Fruit fly (Drosophila melanogaster): Measurements from ENCODE around the gene CG5555.
A peak's percentile ranks its signal among the peaks of the same experiment; 100 is the strongest.

CG5555 gene

dm6 chr3R:19212545-19213176 is 32.3 kb upstream of the CG5555 start:
- no peak for TF ChIP-seq CG3407 (GFP tag; optimal IDR thresholded peaks at IDR 0.05)
- TF ChIP-seq vnd (GFP tag; IDR thresholded peaks at IDR 0.05; ENCODE audit: partially characterized antibody), result no peak

- no peak for TF ChIP-seq hb (GFP tag; IDR thresholded peaks at IDR 0.05; ENCODE audit: partially characterized antibody)
- no peak for TF ChIP-seq H2.0 (GFP tag; IDR thresholded peaks at IDR 0.05)
- TF ChIP-seq tin (GFP tag; optimal IDR thresholded peaks at IDR 0.05), result peak; percentile 49
- TF ChIP-seq Drgx (GFP tag; IDR thresholded peaks at IDR 0.05), result peak; percentile 73
- TF ChIP-seq CG30403 (GFP tag; optimal IDR thresholded peaks at IDR 0.05), result peak; percentile 60
- no peak for TF ChIP-seq vnd (GFP tag; IDR thresholded peaks at IDR 0.05; ENCODE audit: partially characterized antibody)
- TF ChIP-seq gsb (GFP tag; IDR thresholded peaks at IDR 0.05), result no peak
- TF ChIP-seq CG9876 (GFP tag; optimal IDR thresholded peaks at IDR 0.05), result no peak
- no peak for TF ChIP-seq fd64A (GFP tag; optimal IDR thresholded peaks at IDR 0.05)
- TF ChIP-seq Atf6 (GFP tag; IDR thresholded peaks at IDR 0.05), result no peak
- TF ChIP-seq HmgZ (tag; optimal IDR thresholded peaks at IDR 0.05), result no peak
- TF ChIP-seq CG16779 (GFP tag; IDR thresholded peaks at IDR 0.05), result no peak
- no peak for TF ChIP-seq ftz-f1 (GFP tag; optimal IDR thresholded peaks at IDR 0.05)
- peak; percentile 63 for TF ChIP-seq trem (tag; optimal IDR thresholded peaks at IDR 0.05)
- TF ChIP-seq Stat92E (GFP tag; optimal IDR thresholded peaks at IDR 0.05), result no peak
- TF ChIP-seq bowl (GFP tag; IDR thresholded peaks at IDR 0.05), result no peak
- TF ChIP-seq CG17385 (GFP tag; optimal IDR thresholded peaks at IDR 0.05), result peak; percentile 52
- peak; percentile 26 for TF ChIP-seq Asciz (GFP tag; optimal IDR thresholded peaks at IDR 0.05)
- TF ChIP-seq wdn (GFP tag; IDR thresholded peaks at IDR 0.05), result no peak
- TF ChIP-seq Hmr (GFP tag; optimal IDR thresholded peaks at IDR 0.05), result peak; percentile 20
- TF ChIP-seq fu2 (GFP tag; optimal IDR thresholded peaks at IDR 0.05), result no peak
- no peak for TF ChIP-seq pnt (GFP tag; optimal IDR thresholded peaks at IDR 0.05)
- TF ChIP-seq Opbp (GFP tag; IDR thresholded peaks at IDR 0.05; ENCODE audit: partially characterized antibody), result no peak
- TF ChIP-seq ap (GFP tag; IDR thresholded peaks at IDR 0.05), result no peak
- TF ChIP-seq Xrp1 (GFP tag; IDR thresholded peaks at IDR 0.05), result peak; percentile 70; the same call in 1 of the 2 replicates
- TF ChIP-seq Myb (GFP tag; optimal IDR thresholded peaks at IDR 0.05), result no peak
- TF ChIP-seq ken (GFP tag; IDR thresholded peaks at IDR 0.05), result 0 out of 3 replicates have a peak, but pooled peaks have one; percentile 36
- TF ChIP-seq gcm2 (GFP tag; optimal IDR thresholded peaks at IDR 0.05), result no peak
- no peak for TF ChIP-seq Ptx1 (GFP tag; IDR thresholded peaks at IDR 0.05)
- no peak for TF ChIP-seq insv (GFP tag; optimal IDR thresholded peaks at IDR 0.05)
- no peak for TF ChIP-seq CG12769 (tag; optimal IDR thresholded peaks at IDR 0.05)
- no peak for TF ChIP-seq BtbVII (GFP tag; optimal IDR thresholded peaks at IDR 0.05)
- TF ChIP-seq Taf1 (GFP tag; IDR thresholded peaks at IDR 0.05), result no peak
- no peak for TF ChIP-seq zfh2 (GFP tag; optimal IDR thresholded peaks at IDR 0.05)
- no peak for TF ChIP-seq chinmo (GFP tag; IDR thresholded peaks at IDR 0.05; ENCODE audit: partially characterized antibody)
- TF ChIP-seq CG12942 (GFP tag; optimal IDR thresholded peaks at IDR 0.05), result peak; percentile 2
- TF ChIP-seq Jarid2 (GFP tag; optimal IDR thresholded peaks at IDR 0.05), result peak; percentile 23
- TF ChIP-seq sug (tag; optimal IDR thresholded peaks at IDR 0.05), result no peak
- no peak for TF ChIP-seq Mad (GFP tag; optimal IDR thresholded peaks at IDR 0.05)
- no peak for TF ChIP-seq CG7987 (GFP tag; optimal IDR thresholded peaks at IDR 0.05)
- no peak for TF ChIP-seq Camta (GFP tag; optimal IDR thresholded peaks at IDR 0.05)
- TF ChIP-seq Atf3 (GFP tag; optimal IDR thresholded peaks at IDR 0.05), result no peak
- TF ChIP-seq Oaz (GFP tag; IDR thresholded peaks at IDR 0.05), result no peak
- peak; percentile 82 for TF ChIP-seq CG17361 (GFP tag; IDR thresholded peaks at IDR 0.05)
- TF ChIP-seq CG12155 (GFP tag; optimal IDR thresholded peaks at IDR 0.05), result peak; percentile 5
- no peak for TF ChIP-seq ase (GFP tag; IDR thresholded peaks at IDR 0.05)
- TF ChIP-seq hkb (optimal IDR thresholded peaks at IDR 0.05), result no peak
- TF ChIP-seq hkb (GFP tag; IDR thresholded peaks at IDR 0.05), result no peak; the same call in 1 of the 2 replicates
Observed at dm6 chr3R:19211778-19212177, 31.4 kb upstream of the CG5555 start, which contains the start of gene cry. TSS of gene cry (plus strand) at chr3R:19212154.
